Fruit fly (Drosophila melanogaster) whole organism, embryonic: ENCODE measurements around the gene Bx42.

Experiments used
- BtbVII ChIP-seq: fragments of 200-800 bp; sonication (Bioruptor generic); optimal IDR thresholded peaks from 3 replicates; lab custom pipeline; 2017; ENCODE audit warnings: missing biosample characterization, mild to moderate bottlenecking, missing genetic modification characterization
- CG1024 ChIP-seq: fragments of 200-800 bp; sonication (Bioruptor generic); IDR thresholded peaks from 2 replicates; pipeline ENCODE4 v1.3.6; 2022; ENCODE audit warnings: missing biosample characterization, missing genetic modification characterization
- CG10267 ChIP-seq: fragments of 200-800 bp; sonication (Bioruptor generic); optimal IDR thresholded peaks from 2 replicates; lab custom pipeline; 2018; ENCODE audit warnings: missing biosample characterization, mild to moderate bottlenecking, missing genetic modification characterization, moderate library complexity
- CG10321 ChIP-seq: fragments of 200-800 bp; sonication (Bioruptor generic); IDR thresholded peaks from 2 replicates; pipeline ENCODE4 v1.3.6; 2022; ENCODE audit warnings: missing biosample characterization, missing genetic modification characterization
- CG10366 ChIP-seq: fragments of 200-800 bp; sonication (Bioruptor generic); IDR thresholded peaks from 2 replicates; pipeline ENCODE4 v1.3.6; 2022; ENCODE audit warnings: missing biosample characterization, missing genetic modification characterization
- CG15479 ChIP-seq: fragments of 200-800 bp; sonication (Bioruptor generic); optimal IDR thresholded peaks from 3 replicates; lab custom pipeline; 2019; ENCODE audit warnings: missing biosample characterization, mild to moderate bottlenecking, missing genetic modification characterization, moderate library complexity
- CG1603 ChIP-seq: fragments of 200-800 bp; sonication (Bioruptor generic); optimal IDR thresholded peaks from 2 replicates; lab custom pipeline; 2019; ENCODE audit warnings: missing biosample characterization, mild to moderate bottlenecking, missing genetic modification characterization, moderate library complexity
- CG16863 ChIP-seq: fragments of 200-800 bp; sonication (Bioruptor generic); optimal IDR thresholded peaks from 3 replicates; lab custom pipeline; 2016; ENCODE audit warnings: missing biosample characterization, missing genetic modification characterization
- CG17186 ChIP-seq: fragments of 200-800 bp; sonication (Bioruptor generic); optimal IDR thresholded peaks from 3 replicates; lab custom pipeline; 2017; ENCODE audit warnings: missing biosample characterization, missing genetic modification reagents, missing genetic modification characterization
- CG17361 ChIP-seq: fragments of 200-800 bp; sonication (Bioruptor generic); IDR thresholded peaks from 3 replicates; pipeline ENCODE4 v1.3.6; 2022; ENCODE audit warnings: missing biosample characterization, missing genetic modification characterization
- CG17385 ChIP-seq: fragments of 200-800 bp; sonication (Bioruptor generic); optimal IDR thresholded peaks from 3 replicates; lab custom pipeline; 2018; ENCODE audit warnings: missing biosample characterization, mild to moderate bottlenecking, missing genetic modification characterization
- CG17912 ChIP-seq: fragments of 200-800 bp; sonication (Bioruptor generic); optimal IDR thresholded peaks from 2 replicates; lab custom pipeline; 2018; ENCODE audit warnings: missing biosample characterization, mild to moderate bottlenecking, missing genetic modification characterization
- CG18619 ChIP-seq: fragments of 200-800 bp; sonication (Bioruptor generic); optimal IDR thresholded peaks from 3 replicates; lab custom pipeline; 2017; ENCODE audit warnings: missing biosample characterization, mild to moderate bottlenecking, missing genetic modification characterization
- CG2120 ChIP-seq: fragments of 200-800 bp; sonication (Bioruptor generic); optimal IDR thresholded peaks from 3 replicates; lab custom pipeline; 2016; ENCODE audit warnings: missing biosample characterization, missing genetic modification characterization
- CG31365 ChIP-seq: fragments of 200-800 bp; sonication (Bioruptor generic); optimal IDR thresholded peaks from 2 replicates; lab custom pipeline; 2018; ENCODE audit warnings: missing biosample characterization, mild to moderate bottlenecking, missing genetic modification characterization
- CG3281 ChIP-seq: fragments of 200-800 bp; sonication (Bioruptor generic); optimal IDR thresholded peaks from 3 replicates; lab custom pipeline; 2017; ENCODE audit warnings: missing biosample characterization, mild to moderate bottlenecking, missing genetic modification characterization
- CG6254 ChIP-seq: fragments of 200-800 bp; sonication (Bioruptor generic); optimal IDR thresholded peaks from 3 replicates; lab custom pipeline; 2017; ENCODE audit warnings: mild to moderate bottlenecking, missing biosample characterization, missing genetic modification reagents, missing genetic modification characterization
- CG6272 ChIP-seq: fragments of 200-800 bp; sonication (Bioruptor generic); IDR thresholded peaks from 2 replicates; pipeline ENCODE4 v1.3.6; 2022; ENCODE audit warnings: missing biosample characterization, missing genetic modification characterization
- CG7745 ChIP-seq: fragments of 200-800 bp; sonication (Bioruptor generic); optimal IDR thresholded peaks from 2 replicates; lab custom pipeline; 2018; ENCODE audit warnings: missing biosample characterization, mild to moderate bottlenecking, missing genetic modification characterization, moderate library complexity
- CG7987 ChIP-seq: fragments of 200-800 bp; sonication (Bioruptor generic); optimal IDR thresholded peaks from 2 replicates; lab custom pipeline; 2018; ENCODE audit warnings: missing biosample characterization, mild to moderate bottlenecking, missing genetic modification characterization, moderate library complexity
- CG8478 ChIP-seq: fragments of >200 bp; optimal IDR thresholded peaks from 2 replicates; lab custom pipeline; 2018
- CG8924 ChIP-seq: fragments of 200-800 bp; optimal IDR thresholded peaks from 3 replicates; lab custom pipeline; 2019; ENCODE audit warnings: missing biosample characterization, mild to moderate bottlenecking, missing genetic modification characterization, moderate library complexity
- CG9817 ChIP-seq: fragments of 200-800 bp; sonication (Bioruptor generic); optimal IDR thresholded peaks from 2 replicates; lab custom pipeline; 2018; ENCODE audit warnings: missing biosample characterization, mild to moderate bottlenecking, missing genetic modification characterization, moderate library complexity
- CTCF ChIP-seq: fragments of 200-800 bp; sonication (Bioruptor generic); optimal IDR thresholded peaks from 2 replicates; lab custom pipeline; 2017; ENCODE audit warnings: missing biosample characterization, mild to moderate bottlenecking, missing genetic modification characterization, moderate library complexity
- D ChIP-seq, 2 experiments: fragments of 200-800 bp in 1 of 2; fragments of >200 bp in 1 of 2; sonication (Bioruptor generic) in 1 of 2; optimal IDR thresholded peaks; 2 replicates in 1 of 2; 3 replicates in 1 of 2; lab custom pipeline; 2017; ENCODE audit warnings: mild to moderate bottlenecking in 1 of 2, missing biosample characterization in 1 of 2, missing genetic modification characterization in 1 of 2, missing genetic modification reagents in 1 of 2
- Deaf1 ChIP-seq: fragments of 200-800 bp; optimal IDR thresholded peaks from 3 replicates; lab custom pipeline; 2019; ENCODE audit warnings: missing biosample characterization, mild to moderate bottlenecking, missing genetic modification characterization, moderate library complexity
- Dek ChIP-seq: fragments of 200-800 bp; sonication (Bioruptor generic); optimal IDR thresholded peaks from 3 replicates; lab custom pipeline; 2019; ENCODE audit warnings: missing biosample characterization, mild to moderate bottlenecking, missing genetic modification characterization, moderate library complexity
- Ets97D ChIP-seq: fragments of 200-800 bp; sonication (Bioruptor generic); optimal IDR thresholded peaks from 3 replicates; lab custom pipeline; 2016; ENCODE audit warnings: missing biosample characterization, missing genetic modification characterization
- Gug ChIP-seq: fragments of 200-800 bp; sonication (Bioruptor generic); IDR thresholded peaks from 4 replicates; pipeline ENCODE4 v1.3.6; 2022; ENCODE audit warnings: missing biosample characterization, missing genetic modification characterization
- HHEX ChIP-seq: fragments of 200-800 bp; sonication (Bioruptor generic); optimal IDR thresholded peaks from 3 replicates; lab custom pipeline; 2017; ENCODE audit warnings: missing biosample characterization, mild to moderate bottlenecking, missing genetic modification characterization, missing genetic modification reagents
- HmgD ChIP-seq: fragments of 200-800 bp; sonication (Bioruptor generic); optimal IDR thresholded peaks from 3 replicates; lab custom pipeline; 2016; ENCODE audit warnings: missing biosample characterization, missing genetic modification characterization
- Med ChIP-seq: fragments of 200-800 bp; sonication (Bioruptor generic); peaks from one replicate; lab custom pipeline; 2016; ENCODE audit warnings: missing biosample characterization, missing genetic modification characterization, mild to moderate bottlenecking, inconsistent platforms, moderate library complexity
- Myb ChIP-seq: fragments of 200-800 bp; sonication (Bioruptor generic); optimal IDR thresholded peaks from 2 replicates; lab custom pipeline; 2016; ENCODE audit warnings: missing biosample characterization, missing genetic modification characterization
- Ptx1 ChIP-seq: fragments of 200-800 bp; sonication (Bioruptor generic); IDR thresholded peaks from 2 replicates; pipeline ENCODE4 v1.3.6; 2022; ENCODE audit warnings: missing biosample characterization, missing genetic modification characterization
- Spps ChIP-seq: fragments of 200-800 bp; sonication (Bioruptor generic); optimal IDR thresholded peaks from 2 replicates; lab custom pipeline; 2018; ENCODE audit warnings: missing biosample characterization, mild to moderate bottlenecking, missing genetic modification characterization
- TFAM ChIP-seq: fragments of 200-800 bp; sonication (Bioruptor generic); optimal IDR thresholded peaks from 2 replicates; lab custom pipeline; 2017; ENCODE audit warnings: missing biosample characterization, missing genetic modification characterization, inconsistent platforms
- caup ChIP-seq: fragments of 200-800 bp; sonication (Bioruptor generic); optimal IDR thresholded peaks from 3 replicates; lab custom pipeline; 2017; ENCODE audit warnings: missing biosample characterization, mild to moderate bottlenecking, missing genetic modification characterization, moderate library complexity; ENCODE audit not compliant: severe bottlenecking
- cg ChIP-seq: fragments of 200-800 bp; sonication (Bioruptor generic); optimal IDR thresholded peaks from 3 replicates; lab custom pipeline; 2019; ENCODE audit warnings: missing biosample characterization, mild to moderate bottlenecking, missing genetic modification characterization, moderate library complexity
- gfzf ChIP-seq: fragments of 200-800 bp; sonication (Bioruptor generic); optimal IDR thresholded peaks from 2 replicates; lab custom pipeline; 2016; ENCODE audit warnings: missing biosample characterization, mild to moderate bottlenecking, missing genetic modification characterization, moderate library complexity
- lola ChIP-seq, 3 experiments: fragments of >200 bp in 2 of 3; fragments of 200-800 bp in 1 of 3; sonication (Bioruptor generic) in 1 of 3; optimal IDR thresholded peaks; 2 replicates each; lab custom pipeline; 2017 to 2019; ENCODE audit warnings: missing biosample characterization in 3 of 3, missing genetic modification characterization in 3 of 3, mild to moderate bottlenecking in 1 of 3, moderate library complexity in 1 of 3
- luna ChIP-seq: fragments of 200-800 bp; sonication (Bioruptor generic); optimal IDR thresholded peaks from 2 replicates; lab custom pipeline; 2016; ENCODE audit warnings: missing biosample characterization, missing genetic modification characterization
- nom ChIP-seq: fragments of 200-800 bp; sonication (Bioruptor generic); optimal IDR thresholded peaks from 2 replicates; lab custom pipeline; 2017; ENCODE audit warnings: missing biosample characterization, missing genetic modification characterization, mild to moderate bottlenecking, moderate library complexity, missing genetic modification reagents
- pb ChIP-seq: fragments of 200-800 bp; sonication (Bioruptor generic); optimal IDR thresholded peaks from 3 replicates; lab custom pipeline; 2016; ENCODE audit warnings: missing biosample characterization, missing genetic modification characterization
- row ChIP-seq: fragments of 200-800 bp; sonication (Bioruptor generic); IDR thresholded peaks from 3 replicates; pipeline ENCODE4 v1.3.6; 2022; ENCODE audit warnings: missing biosample characterization, missing genetic modification characterization
- sna ChIP-seq: fragments of 200-800 bp; sonication (Bioruptor generic); IDR thresholded peaks from 2 replicates; pipeline ENCODE4 v1.3.6; 2022; ENCODE audit warnings: missing biosample characterization, missing genetic modification characterization; ENCODE audit not compliant: partially characterized antibody
- sqz ChIP-seq: fragments of 200-800 bp; sonication (Bioruptor generic); optimal IDR thresholded peaks from 3 replicates; lab custom pipeline; 2018; ENCODE audit warnings: missing biosample characterization, mild to moderate bottlenecking, missing genetic modification characterization
- vvl ChIP-seq: fragments of 200-800 bp; sonication (Bioruptor generic); IDR thresholded peaks from 2 replicates; pipeline ENCODE4 v1.3.6; 2022; ENCODE audit warnings: missing biosample characterization, missing genetic modification characterization
- zfh1 ChIP-seq: fragments of 200-800 bp; sonication (Bioruptor generic); IDR thresholded peaks from 3 replicates; pipeline ENCODE4 v1.3.6; 2022; ENCODE audit warnings: missing biosample characterization, missing genetic modification characterization

Gene Bx42

dm6 chrX:9109072-9109844 is 2.9 kb upstream of the Bx42 start (continued):
- TF ChIP-seq CG6272 (GFP tag; lab: Robert Waterston, UW): no peak; the same call in 1 of the 2 replicates
- TF ChIP-seq TFAM (GFP tag; lab: Kevin White, UChicago): no peak
- peak; percentile 13 for TF ChIP-seq BtbVII (GFP tag; lab: Kevin White, UChicago)
- TF ChIP-seq lola (GFP tag; optimal IDR thresholded peaks at IDR 0.05; lab: Kevin White, UChicago): peak in 1 of 3 experiments; percentile 53
- TF ChIP-seq Ets97D (GFP tag; lab: Kevin White, UChicago): peak; percentile 6
- peak; percentile 28 for TF ChIP-seq CG3281
- peak; percentile 65 for TF ChIP-seq CG31365 (tag; lab: Kevin White, UChicago)
- TF ChIP-seq CTCF (GFP tag; lab: Kevin White, UChicago): no peak
- TF ChIP-seq CG15479 (GFP tag; lab: Kevin White, UChicago): peak; percentile 75
- peak; percentile 58 for TF ChIP-seq CG10267 (tag; lab: Kevin White, UChicago)
- no peak for TF ChIP-seq luna (GFP tag; lab: Kevin White, UChicago)
- peak; percentile 10 for TF ChIP-seq CG17186 (GFP tag; lab: Kevin White, UChicago)
- peak; percentile 74 for TF ChIP-seq cg (GFP tag; lab: Kevin White, UChicago)
- peak; percentile 43; the same call in 1 of the 2 replicates for TF ChIP-seq CG10366
- TF ChIP-seq nom (GFP tag; lab: Kevin White, UChicago): no peak
- peak; percentile 98 for TF ChIP-seq CG6254 (GFP tag; lab: Kevin White, UChicago)
- TF ChIP-seq Spps (tag; lab: Kevin White, UChicago): peak; percentile 12
- peak; percentile 16 for TF ChIP-seq CG8478 (lab: Kevin White, UChicago)
- no peak for TF ChIP-seq Deaf1 (tag; lab: Kevin White, UChicago)
- peak; percentile 36 for TF ChIP-seq CG17385
- TF ChIP-seq CG2120 (GFP tag; lab: Kevin White, UChicago): peak; percentile 65
- no peak for TF ChIP-seq CG7745 (tag; lab: Kevin White, UChicago)
- peak; percentile 48 for TF ChIP-seq CG18619 (GFP tag; lab: Kevin White, UChicago)
- peak; percentile 73 for TF ChIP-seq CG16863
- peak; percentile 61 for TF ChIP-seq CG8924
- TF ChIP-seq CG9817 (tag; lab: Kevin White, UChicago): peak; percentile 38
- TF ChIP-seq pb (GFP tag; lab: Kevin White, UChicago): peak; percentile 50
- peak; percentile 37 for TF ChIP-seq Dek (tag; lab: Kevin White, UChicago)
- TF ChIP-seq D (optimal IDR thresholded peaks at IDR 0.05; lab: Kevin White, UChicago): no peak
- peak; percentile 27 for TF ChIP-seq D (GFP tag; optimal IDR thresholded peaks at IDR 0.05; lab: Kevin White, UChicago)
- TF ChIP-seq Myb (GFP tag; lab: Kevin White, UChicago): peak; percentile 87
- TF ChIP-seq vvl (GFP tag; lab: Robert Waterston, UW): peak; percentile 57
- peak; percentile 35; the same call in 1 of the 2 replicates for TF ChIP-seq CG10321 (GFP tag; lab: Robert Waterston, UW)
- 0 out of 3 replicates have a peak, but pooled peaks have one; percentile 19 for TF ChIP-seq zfh1 (GFP tag; lab: Robert Waterston, UW)
- TF ChIP-seq HmgD: peak; percentile 52
- peak; percentile 24; the same call in 1 of the 2 replicates for TF ChIP-seq Ptx1 (GFP tag; lab: Robert Waterston, UW)
- TF ChIP-seq sqz (GFP tag; lab: Kevin White, UChicago): peak; percentile 28
- TF ChIP-seq gfzf: peak; percentile 91
- TF ChIP-seq row (GFP tag; lab: Robert Waterston, UW): peak; percentile 80
- TF ChIP-seq CG17912 (GFP tag; lab: Kevin White, UChicago): no peak
- peak; percentile 66 for TF ChIP-seq CG1603 (tag; lab: Kevin White, UChicago)
- TF ChIP-seq CG17361 (GFP tag; lab: Robert Waterston, UW): peak; percentile 77
- no peak for TF ChIP-seq CG7987 (GFP tag; lab: Kevin White, UChicago)
- peak; percentile 13 for TF ChIP-seq HHEX (GFP tag; lab: Kevin White, UChicago)
- TF ChIP-seq Gug: peak; percentile 5; the same call in 1 of the 4 replicates
- no peak for TF ChIP-seq CG1024 (GFP tag; lab: Robert Waterston, UW)
- TF ChIP-seq caup (GFP tag; lab: Kevin White, UChicago): no peak
- TF ChIP-seq sna (GFP tag; lab: Robert Waterston, UW): 0 out of 2 replicates have a peak, but pooled peaks have one; percentile 15
- peak; percentile 89 for TF ChIP-seq Med (GFP tag; lab: Kevin White, UChicago)
